Worm (Caenorhabditis elegans) whole organism, L2 larva: Measurements from ENCODE around the gene zyg-9.
A peak's percentile ranks its signal among the peaks of the same experiment; 100 is the strongest.

ENCODE experiments used
- C34F6.9 ChIP-seq: fragments of 150-350 bp; optimal IDR thresholded peaks from 2 replicates; lab custom pipeline; 2014; ENCODE audit warnings: missing biosample characterization, missing genetic modification characterization
- F13H6.1 ChIP-seq: sonication (generic microtip); optimal IDR thresholded peaks from 2 replicates; lab custom pipeline; 2016; ENCODE audit warnings: missing genetic modification characterization, missing compliant biosample characterization
- R02D3.7 ChIP-seq: fragments of 150-350 bp; optimal IDR thresholded peaks from 2 replicates; lab custom pipeline; 2014; ENCODE audit warnings: missing biosample characterization, missing genetic modification characterization
- Y55F3AM.14 ChIP-seq: fragments of 200-800 bp; sonication (Bioruptor generic); optimal IDR thresholded peaks from 2 replicates; lab custom pipeline; 2018; ENCODE audit warnings: mild to moderate bottlenecking, missing genetic modification characterization, missing compliant biosample characterization
- ZK546.5 ChIP-seq: sonication (generic microtip); optimal IDR thresholded peaks from 2 replicates; lab custom pipeline; 2017; ENCODE audit warnings: missing biosample characterization, missing genetic modification characterization
- alr-1 ChIP-seq: fragments of 150-350 bp; optimal IDR thresholded peaks from 2 replicates; lab custom pipeline; 2014; ENCODE audit warnings: missing biosample characterization, missing genetic modification characterization
- aly-2 ChIP-seq: fragments of 150-350 bp; optimal IDR thresholded peaks from 2 replicates; lab custom pipeline; 2014; ENCODE audit warnings: missing biosample characterization, missing genetic modification characterization
- ama-1 ChIP-seq: fragments of 150-350 bp; optimal IDR thresholded peaks from 2 replicates; lab custom pipeline; 2018; ENCODE audit warnings: inconsistent platforms
- blmp-1 ChIP-seq: sonication (generic microtip); optimal IDR thresholded peaks from 2 replicates; lab custom pipeline; 2017; ENCODE audit warnings: missing genetic modification characterization, mild to moderate bottlenecking, missing compliant biosample characterization, antibody characterized with exemption, moderate library complexity; ENCODE audit not compliant: insufficient read depth
- ceh-16 ChIP-seq: fragments of 150-350 bp; optimal IDR thresholded peaks from 2 replicates; lab custom pipeline; 2014; ENCODE audit warnings: missing biosample characterization, missing genetic modification characterization
- ceh-82 ChIP-seq: fragments of 150-350 bp; optimal IDR thresholded peaks from 2 replicates; lab custom pipeline; 2014; ENCODE audit warnings: missing biosample characterization, missing genetic modification characterization
- crh-2 ChIP-seq: sonication (generic microtip); optimal IDR thresholded peaks from 2 replicates; lab custom pipeline; 2017; ENCODE audit warnings: missing biosample characterization, missing genetic modification characterization
- dmd-4 ChIP-seq: sonication (generic microtip); optimal IDR thresholded peaks from 2 replicates; lab custom pipeline; 2017; ENCODE audit warnings: missing biosample characterization, missing genetic modification characterization
- egl-27 ChIP-seq: sonication (generic microtip); optimal IDR thresholded peaks from 3 replicates; lab custom pipeline; 2017; ENCODE audit warnings: missing biosample characterization, missing genetic modification reagents, missing genetic modification characterization
- elt-1 ChIP-seq: fragments of 150-350 bp; optimal IDR thresholded peaks from 2 replicates; lab custom pipeline; 2014; ENCODE audit warnings: missing biosample characterization, missing genetic modification characterization
- elt-3 ChIP-seq: sonication (generic microtip); optimal IDR thresholded peaks from 2 replicates; lab custom pipeline; 2017; ENCODE audit warnings: missing biosample characterization, missing genetic modification characterization
- fos-1 ChIP-seq: fragments of 150-350 bp; optimal IDR thresholded peaks from 2 replicates; lab custom pipeline; 2014; ENCODE audit warnings: missing biosample characterization, missing genetic modification characterization
- gmeb-1 ChIP-seq: fragments of 150-350 bp; optimal IDR thresholded peaks from 2 replicates; lab custom pipeline; 2014; ENCODE audit warnings: missing biosample characterization, missing genetic modification characterization
- lin-11 ChIP-seq: fragments of 150-350 bp; sonication (generic microtip); optimal IDR thresholded peaks from 2 replicates; lab custom pipeline; 2014; ENCODE audit warnings: missing biosample characterization, missing genetic modification characterization, inconsistent platforms, mixed read lengths
- lin-13 ChIP-seq: fragments of 150-350 bp; optimal IDR thresholded peaks from 2 replicates; lab custom pipeline; 2014; ENCODE audit warnings: missing biosample characterization, missing genetic modification reagents, missing genetic modification characterization
- lin-39 ChIP-seq: fragments of 150-350 bp; optimal IDR thresholded peaks from 2 replicates; lab custom pipeline; 2014; ENCODE audit warnings: missing biosample characterization, missing genetic modification reagents, missing genetic modification characterization
- lsy-2 ChIP-seq, 2 experiments: fragments of 150-350 bp in 1 of 2; sonication (generic microtip) in 1 of 2; optimal IDR thresholded peaks; 2 replicates each; lab custom pipeline; 2014 to 2017; ENCODE audit warnings: missing biosample characterization in 2 of 2, missing genetic modification characterization in 2 of 2
- mab-5 ChIP-seq: fragments of 150-350 bp; optimal IDR thresholded peaks from 2 replicates; lab custom pipeline; 2014; ENCODE audit warnings: missing biosample characterization, missing genetic modification characterization
- mbf-1 ChIP-seq: sonication (generic microtip); optimal IDR thresholded peaks from 2 replicates; lab custom pipeline; 2017; ENCODE audit warnings: missing biosample characterization, missing genetic modification characterization
- mdl-1 ChIP-seq, 2 experiments: fragments of 150-350 bp in 1 of 2; sonication (generic microtip) in 1 of 2; optimal IDR thresholded peaks; 2 replicates each; lab custom pipeline; 2017; ENCODE audit warnings: missing biosample characterization in 2 of 2, missing genetic modification characterization in 2 of 2
- nhr-10 ChIP-seq: sonication (generic microtip); optimal IDR thresholded peaks from 2 replicates; lab custom pipeline; 2017; ENCODE audit warnings: missing biosample characterization, missing genetic modification characterization
- nhr-11 ChIP-seq: fragments of 150-350 bp; optimal IDR thresholded peaks from 2 replicates; lab custom pipeline; 2014; ENCODE audit warnings: missing biosample characterization, missing genetic modification characterization
- nhr-12 ChIP-seq: fragments of 150-350 bp; optimal IDR thresholded peaks from 2 replicates; lab custom pipeline; 2014; ENCODE audit warnings: missing biosample characterization, missing genetic modification characterization
- nhr-129 ChIP-seq: fragments of 150-350 bp; optimal IDR thresholded peaks from 2 replicates; lab custom pipeline; 2014; ENCODE audit warnings: missing biosample characterization, missing genetic modification characterization
- nhr-21 ChIP-seq: fragments of 150-350 bp; optimal IDR thresholded peaks from 2 replicates; lab custom pipeline; 2014; ENCODE audit warnings: missing biosample characterization, missing genetic modification characterization
- nhr-23 ChIP-seq: fragments of 150-350 bp; optimal IDR thresholded peaks from 2 replicates; lab custom pipeline; 2014; ENCODE audit warnings: missing biosample characterization, missing genetic modification reagents, missing genetic modification characterization
- nhr-237 ChIP-seq: fragments of 150-350 bp; optimal IDR thresholded peaks from 2 replicates; lab custom pipeline; 2014; ENCODE audit warnings: missing biosample characterization, missing genetic modification characterization
- nhr-25 ChIP-seq: fragments of 150-350 bp; sonication (generic microtip); optimal IDR thresholded peaks from 3 replicates; lab custom pipeline; 2014; ENCODE audit warnings: missing biosample characterization, missing genetic modification characterization
- nhr-6 ChIP-seq: fragments of 150-350 bp; optimal IDR thresholded peaks from 2 replicates; lab custom pipeline; 2014; ENCODE audit warnings: missing biosample characterization, missing genetic modification characterization
- nhr-77 ChIP-seq: fragments of 150-350 bp; optimal IDR thresholded peaks from 2 replicates; lab custom pipeline; 2014; ENCODE audit warnings: missing biosample characterization, missing genetic modification characterization
- peb-1 ChIP-seq: fragments of 150-350 bp; optimal IDR thresholded peaks from 2 replicates; lab custom pipeline; 2014; ENCODE audit warnings: missing biosample characterization, missing genetic modification characterization
- sem-4 ChIP-seq: fragments of 150-350 bp; optimal IDR thresholded peaks from 2 replicates; lab custom pipeline; 2014; ENCODE audit warnings: missing biosample characterization, missing genetic modification reagents, missing genetic modification characterization
- skn-1 ChIP-seq: sonication (generic microtip); optimal IDR thresholded peaks from 2 replicates; lab custom pipeline; 2017; ENCODE audit warnings: missing biosample characterization, missing genetic modification characterization
- sma-3 ChIP-seq: sonication (generic microtip); optimal IDR thresholded peaks from 2 replicates; lab custom pipeline; 2016; ENCODE audit warnings: missing genetic modification reagents, missing genetic modification characterization, missing compliant biosample characterization
- sma-9 ChIP-seq, 2 experiments: fragments of 150-350 bp in 1 of 2; sonication (generic microtip) in 1 of 2; optimal IDR thresholded peaks; 2 replicates each; lab custom pipeline; 2014 to 2016; ENCODE audit warnings: missing genetic modification characterization in 2 of 2, mild to moderate bottlenecking in 1 of 2, missing biosample characterization in 1 of 2, missing compliant biosample characterization in 1 of 2, missing genetic modification reagents in 1 of 2, moderate library complexity in 1 of 2
- snpc-4 ChIP-seq: fragments of 150-350 bp; optimal IDR thresholded peaks from 2 replicates; lab custom pipeline; 2014; ENCODE audit warnings: missing biosample characterization, missing genetic modification characterization
- unc-39 ChIP-seq: fragments of 150-350 bp; optimal IDR thresholded peaks from 2 replicates; lab custom pipeline; 2014; ENCODE audit warnings: missing biosample characterization, missing genetic modification characterization
- unc-55 ChIP-seq: fragments of 150-350 bp; sonication (generic microtip); optimal IDR thresholded peaks from 3 replicates; lab custom pipeline; 2014; ENCODE audit warnings: missing biosample characterization, missing genetic modification reagents, missing genetic modification characterization
- unc-62 ChIP-seq: fragments of 150-350 bp; optimal IDR thresholded peaks from 2 replicates; lab custom pipeline; 2014; ENCODE audit warnings: missing biosample characterization, missing genetic modification reagents, missing genetic modification characterization
- zag-1 ChIP-seq: fragments of 150-350 bp; optimal IDR thresholded peaks from 2 replicates; lab custom pipeline; 2014; ENCODE audit warnings: missing biosample characterization, missing genetic modification characterization
- ztf-1 ChIP-seq: fragments of 200-800 bp; sonication (Bioruptor generic); conservative IDR thresholded peaks from 2 replicates; pipeline ENCODE4 v1.3.6; 2022; ENCODE audit warnings: missing genetic modification characterization, missing compliant biosample characterization
- ztf-11 ChIP-seq: sonication (generic microtip); optimal IDR thresholded peaks from 2 replicates; lab custom pipeline; 2017; ENCODE audit warnings: missing biosample characterization, missing genetic modification characterization
- ztf-4 ChIP-seq: fragments of 150-350 bp; optimal IDR thresholded peaks from 2 replicates; lab custom pipeline; 2014; ENCODE audit warnings: missing biosample characterization, missing genetic modification characterization

zyg-9 gene

DNA sequence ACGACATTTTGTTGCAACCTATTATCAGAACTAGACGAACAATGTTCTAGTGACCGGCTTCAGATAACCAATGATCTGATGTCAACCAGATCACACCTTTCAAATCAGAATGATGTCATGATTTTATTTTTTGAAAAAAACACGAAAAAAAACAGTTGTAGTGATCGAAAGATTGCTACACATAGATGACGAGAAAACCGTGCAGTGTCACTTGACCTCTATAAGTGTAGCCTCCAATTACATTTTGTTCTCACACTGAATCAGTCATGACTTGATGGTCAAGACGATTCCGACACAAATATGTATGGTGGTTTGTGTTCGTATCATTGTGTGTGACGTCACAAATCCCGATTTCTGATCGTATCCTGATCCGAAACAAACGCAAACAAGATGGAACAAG is 17.5 kb upstream of the zyg-9 start:
- TF ChIP-seq mab-5 (tag; lab: Kevin White, UChicago) (no peak), crh-2 (peak; percentile 7), egl-27 (no peak), blmp-1 (peak; percentile 47), mbf-1 (tag; lab: Kevin White, UChicago) (no peak), Y55F3AM.14 (GFP tag; lab: Kevin White, UChicago) (no peak), elt-3 (tag; lab: Kevin White, UChicago) (no peak), aly-2 (tag; lab: Kevin White, UChicago) (no peak), alr-1 (tag; lab: Kevin White, UChicago) (no peak), nhr-11 (tag; lab: Kevin White, UChicago) (no peak), sma-3 (GFP tag; lab: Kevin White, UChicago) (no peak), nhr-12 (tag; lab: Kevin White, UChicago) (no peak), unc-55 (GFP tag; lab: Kevin White, UChicago) (no peak), nhr-10 (tag; lab: Kevin White, UChicago) (no peak), nhr-77 (no peak), nhr-21 (no peak), nhr-237 (tag; lab: Kevin White, UChicago) (no peak), F13H6.1 (no peak), ztf-4 (tag; lab: Kevin White, UChicago) (no peak), snpc-4 (tag; lab: Kevin White, UChicago) (no peak), fos-1 (no peak), nhr-6 (tag; lab: Kevin White, UChicago) (no peak), nhr-25 (peak; percentile 74), sma-9 (GFP tag; optimal IDR thresholded peaks at IDR 0.05; lab: Kevin White, UChicago) (peak; percentile 17), sma-9 (tag; optimal IDR thresholded peaks at IDR 0.05; lab: Kevin White, UChicago) (no peak)
- TF ChIP-seq, all 48 proteins: peak for 4

DNA sequence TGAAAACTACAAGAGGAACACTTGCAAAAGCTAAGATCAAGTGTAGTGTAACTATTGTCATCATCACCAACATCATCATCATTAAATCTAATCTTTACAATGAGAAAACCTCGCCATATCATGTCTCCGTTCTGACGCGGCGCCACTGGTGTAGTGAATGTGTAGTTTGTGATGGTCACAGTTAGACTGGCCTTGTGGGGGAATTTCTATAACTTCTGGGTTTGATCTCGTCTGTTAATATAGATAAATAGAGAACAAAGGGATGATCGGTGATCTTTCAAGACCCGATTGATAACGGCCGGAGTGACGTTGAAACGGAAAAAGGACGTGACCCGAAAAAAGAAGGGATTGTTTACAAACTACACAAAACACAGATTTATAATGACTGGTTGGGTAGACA is 16.8 kb upstream of the zyg-9 start:
- TF ChIP-seq nhr-21 (peak; percentile 86), sma-9 (GFP tag; optimal IDR thresholded peaks at IDR 0.05; lab: Kevin White, UChicago) (peak; percentile 90), sma-9 (tag; optimal IDR thresholded peaks at IDR 0.05; lab: Kevin White, UChicago) (no peak), unc-55 (GFP tag; lab: Kevin White, UChicago) (no peak), nhr-25 (peak; percentile 66), ztf-1 (no peak), skn-1 (no peak), peb-1 (tag; lab: Kevin White, UChicago) (no peak), lsy-2 (tag; optimal IDR thresholded peaks at IDR 0.05; lab: Kevin White, UChicago) (peak in 1 of 2 experiments; percentile 37), Y55F3AM.14 (GFP tag; lab: Kevin White, UChicago) (no peak), nhr-10 (tag; lab: Kevin White, UChicago) (no peak), mab-5 (tag; lab: Kevin White, UChicago) (no peak), egl-27 (peak; percentile 40), nhr-129 (tag; lab: Kevin White, UChicago) (no peak), ceh-16 (no peak), nhr-237 (tag; lab: Kevin White, UChicago) (no peak), ama-1 (lab: Kevin White, UChicago) (no peak), sma-3 (GFP tag; lab: Kevin White, UChicago) (peak; percentile 85), crh-2 (no peak), mbf-1 (tag; lab: Kevin White, UChicago) (no peak), mdl-1 (tag; optimal IDR thresholded peaks at IDR 0.05; lab: Kevin White, UChicago) (peak; percentile 5 to 20), sem-4 (no peak), nhr-11 (tag; lab: Kevin White, UChicago) (no peak), nhr-6 (tag; lab: Kevin White, UChicago) (no peak), nhr-77 (no peak), unc-39 (tag; lab: Kevin White, UChicago) (no peak), lin-13 (GFP tag; lab: Kevin White, UChicago) (no peak), aly-2 (tag; lab: Kevin White, UChicago) (no peak), ztf-11 (no peak), gmeb-1 (tag; lab: Kevin White, UChicago) (no peak), blmp-1 (peak; percentile 50), ztf-4 (tag; lab: Kevin White, UChicago) (no peak), F13H6.1 (peak; percentile 54), nhr-23 (tag; lab: Kevin White, UChicago) (no peak), ZK546.5 (tag; lab: Kevin White, UChicago) (no peak), alr-1 (tag; lab: Kevin White, UChicago) (no peak), snpc-4 (tag; lab: Kevin White, UChicago) (no peak), dmd-4 (no peak), fos-1 (peak; percentile 54), ceh-82 (tag; lab: Kevin White, UChicago) (no peak), elt-1 (tag; lab: Kevin White, UChicago) (no peak), elt-3 (tag; lab: Kevin White, UChicago) (no peak), lin-39 (tag; lab: Kevin White, UChicago) (no peak), lin-11 (tag; lab: Kevin White, UChicago) (no peak), zag-1 (tag; lab: Kevin White, UChicago) (no peak), nhr-12 (tag; lab: Kevin White, UChicago) (no peak), R02D3.7 (no peak), unc-62 (no peak), C34F6.9 (tag; lab: Kevin White, UChicago) (no peak)
